Worm (Caenorhabditis elegans) whole organism, L1 larva: ENCODE results near the gene C41A3.2.

Source experiments
- blmp-1 ChIP-seq: fragments of 150-350 bp; optimal IDR thresholded peaks from 2 replicates; lab custom pipeline; 2014; ENCODE audit warnings: missing biosample characterization, missing genetic modification characterization
- elt-3 ChIP-seq, 6 experiments: fragments of 150-350 bp in 1 of 6; sonication (generic microtip); optimal IDR thresholded peaks; 2 replicates each; lab custom pipeline; 2017 to 2018; ENCODE audit warnings: missing biosample characterization in 6 of 6, missing genetic modification characterization in 6 of 6, inconsistent platforms in 1 of 6
- lin-15B ChIP-seq: fragments of 150-350 bp; sonication (generic microtip); optimal IDR thresholded peaks from 3 replicates; lab custom pipeline; 2014; ENCODE audit warnings: missing biosample characterization, missing genetic modification characterization
- nhr-28 ChIP-seq: fragments of 150-350 bp; optimal IDR thresholded peaks from 2 replicates; lab custom pipeline; 2014; ENCODE audit warnings: missing biosample characterization, missing genetic modification characterization
- nhr-76 ChIP-seq: sonication (generic microtip); optimal IDR thresholded peaks from 2 replicates; lab custom pipeline; 2017; ENCODE audit warnings: missing biosample characterization, missing genetic modification characterization
- snpc-4 ChIP-seq: fragments of 150-350 bp; optimal IDR thresholded peaks from 2 replicates; lab custom pipeline; 2014; ENCODE audit warnings: missing biosample characterization, missing genetic modification characterization
- swsn-7 ChIP-seq: sonication (generic microtip); optimal IDR thresholded peaks from 2 replicates; lab custom pipeline; 2016; ENCODE audit warnings: missing genetic modification characterization, missing compliant biosample characterization

- TF ChIP-seq lin-15B (tag; lab: Kevin White, UChicago), result no peak
- TF ChIP-seq elt-3 (tag; optimal IDR thresholded peaks at IDR 0.05; lab: Kevin White, UChicago), result no peak
- TF ChIP-seq nhr-28 (tag; lab: Kevin White, UChicago), result no peak
- no peak for TF ChIP-seq snpc-4 (tag; lab: Kevin White, UChicago)
- no peak for TF ChIP-seq blmp-1 (tag; lab: Kevin White, UChicago)
- no peak for TF ChIP-seq nhr-76 (tag; lab: Kevin White, UChicago)
- no peak for TF ChIP-seq swsn-7 (tag; lab: Kevin White, UChicago)
These were observed 30.7 kb upstream of the C41A3.2 start, which contains the start of gene itm-2 for ce11 chrX:5444863-5445262.
